Worm (Caenorhabditis elegans) whole organism, L4 larva: ENCODE measurements around the gene F59G1.8.

ENCODE experiments used
- F10B5.3 ChIP-seq: sonication (generic microtip); optimal IDR thresholded peaks from 2 replicates; lab custom pipeline; 2016; ENCODE audit warnings: mild to moderate bottlenecking, missing genetic modification characterization, missing compliant biosample characterization
- egl-27 ChIP-seq: sonication (generic microtip); optimal IDR thresholded peaks from 3 replicates; lab custom pipeline; 2017; ENCODE audit warnings: missing biosample characterization, missing genetic modification reagents, missing genetic modification characterization
- fkh-10 ChIP-seq: fragments of 150-350 bp; optimal IDR thresholded peaks from 2 replicates; lab custom pipeline; 2014; ENCODE audit warnings: missing biosample characterization, missing genetic modification reagents, missing genetic modification characterization
- php-3 ChIP-seq: fragments of 200-800 bp; sonication (Bioruptor generic); IDR thresholded peaks from 2 replicates; pipeline ENCODE4 v1.3.6; 2022; ENCODE audit warnings: missing genetic modification reagents, missing genetic modification characterization, missing compliant biosample characterization
- skn-1 ChIP-seq: fragments of 150-350 bp; optimal IDR thresholded peaks from 2 replicates; lab custom pipeline; 2014; ENCODE audit warnings: missing biosample characterization, missing genetic modification characterization
- unc-130 ChIP-seq: sonication (generic microtip); optimal IDR thresholded peaks from 2 replicates; lab custom pipeline; 2016; ENCODE audit warnings: missing genetic modification reagents, missing genetic modification characterization, missing compliant biosample characterization
- unc-62 ChIP-seq, 3 experiments: fragments of 150-350 bp in 1 of 3; sonication (generic microtip); optimal IDR thresholded peaks in 2 of 3; peaks in 1 of 3; 1 replicate in 1 of 3; 2 replicates in 2 of 3; lab custom pipeline; 2014 to 2017; ENCODE audit warnings: missing biosample characterization in 3 of 3, missing genetic modification characterization in 3 of 3, missing genetic modification reagents in 3 of 3, missing genotype in 1 of 3
- zag-1 ChIP-seq: fragments of 150-350 bp; optimal IDR thresholded peaks from 2 replicates; lab custom pipeline; 2014; ENCODE audit warnings: missing biosample characterization, missing genetic modification characterization

DNA sequence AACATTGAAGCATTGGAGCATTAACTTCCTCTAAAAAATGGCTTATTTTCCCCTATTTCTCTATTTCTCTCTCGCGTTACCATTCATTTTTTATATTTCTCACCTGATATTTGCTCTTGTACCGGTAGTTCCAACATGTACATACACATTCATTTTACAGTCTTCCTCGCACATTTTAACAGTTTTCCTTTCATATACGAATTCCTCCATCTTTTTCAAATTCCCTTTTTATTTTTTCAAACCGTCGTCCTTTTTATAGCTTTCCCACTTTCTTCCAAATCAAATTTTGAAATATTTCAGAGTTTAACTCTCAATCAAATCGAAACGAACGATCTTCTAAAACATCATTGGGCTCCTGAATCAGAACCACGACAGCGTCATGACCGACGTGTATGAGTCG lies 22.1 kb upstream of the F59G1.8 start, which contains the start of gene rfip-1:
- TF ChIP-seq F10B5.3 (tag; lab: Kevin White, UChicago) (no peak), zag-1 (tag; lab: Kevin White, UChicago) (no peak), unc-130 (GFP tag; lab: Kevin White, UChicago) (no peak), egl-27 (no peak), php-3 (GFP tag; lab: Robert Waterston, UW) (no peak), fkh-10 (GFP tag; lab: Kevin White, UChicago) (no peak), skn-1 (tag; lab: Kevin White, UChicago) (no peak), unc-62 (GFP tag; optimal IDR thresholded peaks at IDR 0.05 in 1 of 2; lab: Kevin White, UChicago) (no peak), unc-62 (tag; optimal IDR thresholded peaks at IDR 0.05; lab: Kevin White, UChicago) (no peak)
